Fruit fly (Drosophila melanogaster) S2 (cell line): ENCODE data around the gene hop.

Experiments used
- CG8478 ChIP-seq: fragments of >200 bp; optimal IDR thresholded peaks from 2 replicates; lab custom pipeline; 2018
- CTCF ChIP-seq, 2 experiments: fragments of >200 bp; optimal IDR thresholded peaks; 2 replicates each; lab custom pipeline; 2018

DNA sequence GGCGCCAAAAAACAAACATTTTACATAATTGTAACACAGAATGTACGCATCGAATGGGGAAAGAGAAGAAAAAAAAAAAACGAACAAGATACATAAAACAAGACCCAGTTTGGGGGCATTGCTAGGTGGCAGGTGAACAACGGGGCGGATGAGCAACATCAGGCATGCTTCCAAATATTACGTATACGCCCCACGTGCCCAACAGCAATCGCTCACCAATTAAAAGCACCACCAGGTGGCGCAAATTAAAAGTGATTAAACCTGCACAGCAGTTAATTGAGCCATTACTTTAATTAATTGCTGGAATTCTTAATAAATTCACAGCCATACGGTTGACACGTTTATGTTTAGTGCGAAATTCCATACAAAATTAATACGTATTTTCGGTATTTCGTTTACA lies 17.6 kb upstream of the hop start:
- no peak for TF ChIP-seq CG8478 (lab: Kevin White, UChicago)
- TF ChIP-seq CTCF (optimal IDR thresholded peaks at IDR 0.05; lab: Kevin White, UChicago), result no peak
